Fruit fly (Drosophila melanogaster) whole organism, larva: ENCODE data around the gene CG43059.

ENCODE experiments used
- noc ChIP-seq: fragments of 200-800 bp; sonication (Bioruptor generic); optimal IDR thresholded peaks from 3 replicates; lab custom pipeline; 2019; ENCODE audit warnings: missing biosample characterization, mild to moderate bottlenecking, missing genetic modification characterization, moderate library complexity

CG43059 gene

dm6 chr3L:8296941-8297340, 21.8 kb downstream of the CG43059 start, which contains the start of gene Rab19:
Rab19 (plus strand) TSS chr3L:8297018.
- TF ChIP-seq noc = no peak

dm6 chr3L:8295227-8295626, 23.5 kb downstream of the CG43059 start, which contains the start of gene CG7201:
CG7201 (minus strand) TSS chr3L:8295327.
- TF ChIP-seq noc = no peak

- peak; percentile 33 for TF ChIP-seq noc
Measured at dm6 chr3L:8289336-8290258, 29.2 kb downstream of the CG43059 start, which contains the start of gene cert. cert (minus strand) TSS chr3L:8289870.

dm6 chr3L:8288396-8288795, 30.4 kb downstream of the CG43059 start:
- no peak for TF ChIP-seq noc

dm6 chr3L:8286397-8286796, 32.4 kb downstream of the CG43059 start:
- TF ChIP-seq noc = no peak

- no peak for TF ChIP-seq noc
Measured at dm6 chr3L:8285773-8286172, 33.0 kb downstream of the CG43059 start.

- TF ChIP-seq noc = no peak
Measured at dm6 chr3L:8285291-8285690, 33.5 kb downstream of the CG43059 start.

- TF ChIP-seq noc = peak; percentile 43
Measured at dm6 chr3L:8284651-8285050, 34.1 kb downstream of the CG43059 start.
